Worm (Caenorhabditis elegans) whole organism, L4 larva: ENCODE measurements around the gene T15B12.1.
A peak's percentile ranks its signal among the peaks of the same experiment; 100 is the strongest.

Source experiments
- F10B5.3 ChIP-seq: sonication (generic microtip); optimal IDR thresholded peaks from 2 replicates; lab custom pipeline; 2016; ENCODE audit warnings: mild to moderate bottlenecking, missing genetic modification characterization, missing compliant biosample characterization
- T20F7.1 ChIP-seq: fragments of 200-800 bp; sonication (Bioruptor generic); optimal IDR thresholded peaks from 2 replicates; lab custom pipeline; 2018; ENCODE audit warnings: mild to moderate bottlenecking, missing genetic modification characterization, missing compliant biosample characterization
- Y105C5A.15 ChIP-seq: fragments of 200-800 bp; sonication (Bioruptor generic); IDR thresholded peaks from 2 replicates; pipeline ENCODE4 v1.3.6; 2022; ENCODE audit warnings: missing genetic modification characterization, missing compliant biosample characterization
- Y48G9A.11 ChIP-seq: fragments of 200-800 bp; sonication (Bioruptor generic); IDR thresholded peaks from 2 replicates; pipeline ENCODE4 v1.3.6; 2022; ENCODE audit warnings: missing genetic modification reagents, missing genetic modification characterization, missing compliant biosample characterization
- ZK337.2 ChIP-seq: fragments of 200-800 bp; sonication (Bioruptor generic); IDR thresholded peaks from 2 replicates; pipeline ENCODE4 v1.3.6; 2022; ENCODE audit warnings: missing genetic modification reagents, missing genetic modification characterization, missing compliant biosample characterization
- ama-1 ChIP-seq: fragments of 150-350 bp; optimal IDR thresholded peaks from 2 replicates; lab custom pipeline; 2014; ENCODE audit warnings: inconsistent platforms, mixed read lengths
- daf-16 ChIP-seq, 3 experiments: sonication (generic microtip); optimal IDR thresholded peaks; 2 replicates each; lab custom pipeline; 2016 to 2017; ENCODE audit warnings: missing genetic modification characterization in 3 of 3, missing genetic modification reagents in 3 of 3, mild to moderate bottlenecking in 2 of 3, missing compliant biosample characterization in 2 of 3, missing biosample characterization in 1 of 3, moderate library complexity in 1 of 3
- daf-19 ChIP-seq: fragments of 200-800 bp; sonication (Bioruptor generic); conservative IDR thresholded peaks from 2 replicates; pipeline ENCODE4 v1.3.6; 2022; ENCODE audit warnings: missing genetic modification characterization, missing compliant biosample characterization
- dmd-8 ChIP-seq: fragments of 200-800 bp; sonication (Bioruptor generic); IDR thresholded peaks from 2 replicates; pipeline ENCODE4 v1.3.6; 2022; ENCODE audit warnings: missing genetic modification characterization, missing compliant biosample characterization
- dmd-9 ChIP-seq: fragments of 200-800 bp; sonication (Bioruptor generic); IDR thresholded peaks from 2 replicates; pipeline ENCODE4 v1.3.6; 2022; ENCODE audit warnings: missing genetic modification reagents, missing genetic modification characterization, missing compliant biosample characterization
- fkh-10 ChIP-seq: fragments of 150-350 bp; optimal IDR thresholded peaks from 2 replicates; lab custom pipeline; 2014; ENCODE audit warnings: missing biosample characterization, missing genetic modification reagents, missing genetic modification characterization
- fos-1 ChIP-seq: fragments of 150-350 bp; optimal IDR thresholded peaks from 2 replicates; lab custom pipeline; 2014; ENCODE audit warnings: missing biosample characterization, missing genetic modification characterization
- gei-8 ChIP-seq: fragments of 200-800 bp; sonication (Bioruptor generic); optimal IDR thresholded peaks from 2 replicates; lab custom pipeline; 2018; ENCODE audit warnings: mild to moderate bottlenecking, missing genetic modification characterization, missing compliant biosample characterization
- hlh-11 ChIP-seq: fragments of 200-800 bp; sonication (Bioruptor generic); optimal IDR thresholded peaks from 2 replicates; lab custom pipeline; 2018; ENCODE audit warnings: mild to moderate bottlenecking, missing genetic modification characterization, missing compliant biosample characterization
- hlh-30 ChIP-seq: sonication (generic microtip); optimal IDR thresholded peaks from 2 replicates; lab custom pipeline; 2017; ENCODE audit warnings: antibody characterized with exemption, mild to moderate bottlenecking, missing genetic modification characterization, missing compliant biosample characterization; ENCODE audit not compliant: insufficient read depth
- hmg-1.1 ChIP-seq: fragments of 200-800 bp; sonication (Bioruptor generic); IDR thresholded peaks from 2 replicates; pipeline ENCODE4 v1.3.6; 2022; ENCODE audit warnings: missing genetic modification reagents, missing genetic modification characterization, missing compliant biosample characterization
- lin-1 ChIP-seq: fragments of 200-800 bp; sonication (Bioruptor generic); IDR thresholded peaks from 2 replicates; pipeline ENCODE4 v1.3.6; 2022; ENCODE audit warnings: missing genetic modification reagents, missing genetic modification characterization, missing compliant biosample characterization
- lin-13 ChIP-seq: fragments of 150-350 bp; optimal IDR thresholded peaks from 2 replicates; lab custom pipeline; 2014; ENCODE audit warnings: missing biosample characterization, missing genetic modification reagents, missing genetic modification characterization
- lin-15B ChIP-seq: fragments of 150-350 bp; sonication (generic microtip); optimal IDR thresholded peaks from 3 replicates; lab custom pipeline; 2014; ENCODE audit warnings: missing biosample characterization, missing genetic modification characterization
- lin-29 ChIP-seq: fragments of 200-800 bp; sonication (Bioruptor generic); IDR thresholded peaks from 2 replicates; pipeline ENCODE4 v1.3.6; 2022; ENCODE audit warnings: missing genetic modification reagents, missing genetic modification characterization, missing compliant biosample characterization
- lin-38 ChIP-seq: fragments of 200-800 bp; sonication (Bioruptor generic); IDR thresholded peaks from 2 replicates; pipeline ENCODE4 v1.3.6; 2022; ENCODE audit warnings: missing genetic modification reagents, missing genetic modification characterization, missing compliant biosample characterization
- lin-39 ChIP-seq: fragments of 150-350 bp; optimal IDR thresholded peaks from 2 replicates; lab custom pipeline; 2014; ENCODE audit warnings: missing biosample characterization, missing genetic modification reagents, missing genetic modification characterization
- lsy-2 ChIP-seq, 2 experiments: fragments of 150-350 bp in 1 of 2; sonication (generic microtip) in 1 of 2; optimal IDR thresholded peaks; 2 replicates each; lab custom pipeline; 2014 to 2017; ENCODE audit warnings: missing biosample characterization in 2 of 2, missing genetic modification characterization in 2 of 2
- madf-5 ChIP-seq, 2 experiments: fragments of 200-800 bp; sonication (Bioruptor generic); IDR thresholded peaks; 2 replicates each; pipeline ENCODE4 v1.3.6; 2022; ENCODE audit warnings: missing compliant biosample characterization in 2 of 2, missing genetic modification characterization in 2 of 2
- mep-1 ChIP-seq: fragments of 150-350 bp; sonication (generic microtip); optimal IDR thresholded peaks from 3 replicates; lab custom pipeline; 2014; ENCODE audit warnings: missing biosample characterization, missing genetic modification characterization
- nhr-102 ChIP-seq: sonication (generic microtip); optimal IDR thresholded peaks from 2 replicates; lab custom pipeline; 2016; ENCODE audit warnings: mild to moderate bottlenecking, missing genetic modification characterization, moderate library complexity, missing compliant biosample characterization
- nhr-28 ChIP-seq: fragments of 150-350 bp; optimal IDR thresholded peaks from 2 replicates; lab custom pipeline; 2014; ENCODE audit warnings: missing biosample characterization, missing genetic modification characterization
- nhr-41 ChIP-seq: fragments of 200-800 bp; sonication (Bioruptor generic); IDR thresholded peaks from 2 replicates; pipeline ENCODE4 v1.3.6; 2022; ENCODE audit warnings: missing genetic modification reagents, missing genetic modification characterization, missing compliant biosample characterization
- nhr-77 ChIP-seq: fragments of 150-350 bp; optimal IDR thresholded peaks from 2 replicates; lab custom pipeline; 2014; ENCODE audit warnings: missing biosample characterization, missing genetic modification characterization
- php-3 ChIP-seq: fragments of 200-800 bp; sonication (Bioruptor generic); IDR thresholded peaks from 2 replicates; pipeline ENCODE4 v1.3.6; 2022; ENCODE audit warnings: missing genetic modification reagents, missing genetic modification characterization, missing compliant biosample characterization
- pqm-1 ChIP-seq: sonication (generic microtip); optimal IDR thresholded peaks from 2 replicates; lab custom pipeline; 2017; ENCODE audit warnings: missing biosample characterization, missing genetic modification characterization
- rbr-2 ChIP-seq: sonication (generic microtip); optimal IDR thresholded peaks from 2 replicates; lab custom pipeline; 2016; ENCODE audit warnings: missing genotype, missing genetic modification characterization, missing compliant biosample characterization
- saeg-2 ChIP-seq: fragments of 200-800 bp; sonication (Bioruptor generic); IDR thresholded peaks from 2 replicates; pipeline ENCODE4 v1.3.6; 2022; ENCODE audit warnings: missing genetic modification reagents, missing genetic modification characterization, missing compliant biosample characterization
- spr-3 ChIP-seq: fragments of 200-800 bp; sonication (Bioruptor generic); optimal IDR thresholded peaks from 2 replicates; lab custom pipeline; 2018; ENCODE audit warnings: mild to moderate bottlenecking, missing genetic modification characterization, missing compliant biosample characterization
- tra-1 ChIP-seq: fragments of 200-800 bp; sonication (Bioruptor generic); IDR thresholded peaks from 2 replicates; pipeline ENCODE4 v1.3.6; 2022; ENCODE audit warnings: missing genetic modification reagents, missing genetic modification characterization, missing compliant biosample characterization
- unc-130 ChIP-seq: sonication (generic microtip); optimal IDR thresholded peaks from 2 replicates; lab custom pipeline; 2016; ENCODE audit warnings: missing genetic modification reagents, missing genetic modification characterization, missing compliant biosample characterization
- unc-62 ChIP-seq, 3 experiments: fragments of 150-350 bp in 1 of 3; sonication (generic microtip); optimal IDR thresholded peaks in 2 of 3; peaks in 1 of 3; 1 replicate in 1 of 3; 2 replicates in 2 of 3; lab custom pipeline; 2014 to 2017; ENCODE audit warnings: missing biosample characterization in 3 of 3, missing genetic modification characterization in 3 of 3, missing genetic modification reagents in 3 of 3, missing genotype in 1 of 3
- zfp-3 ChIP-seq: fragments of 200-800 bp; sonication (Bioruptor generic); conservative IDR thresholded peaks from 2 replicates; pipeline ENCODE4 v1.3.6; 2022; ENCODE audit warnings: missing genetic modification reagents, missing genetic modification characterization, missing compliant biosample characterization
- zip-11 ChIP-seq: fragments of 200-800 bp; sonication (Bioruptor generic); IDR thresholded peaks from 2 replicates; pipeline ENCODE4 v1.3.6; 2022; ENCODE audit warnings: missing genetic modification characterization, missing compliant biosample characterization
- zip-2 ChIP-seq: fragments of 150-350 bp; optimal IDR thresholded peaks from 2 replicates; lab custom pipeline; 2014; ENCODE audit warnings: missing biosample characterization, missing genetic modification characterization
- ztf-7 ChIP-seq: fragments of 150-350 bp; optimal IDR thresholded peaks from 2 replicates; lab custom pipeline; 2014; ENCODE audit warnings: missing biosample characterization, missing genetic modification characterization

Gene T15B12.1

ce11 chrIII:5277740-5278139 is 10.2 kb upstream of the T15B12.1 start, which contains the start of gene clk-1 (continued):
- TF ChIP-seq pqm-1 (tag; lab: Kevin White, UChicago): no peak
- no peak for TF ChIP-seq dmd-9 (GFP tag; lab: Robert Waterston, UW)
- no peak for TF ChIP-seq nhr-77 (tag; lab: Kevin White, UChicago)
- TF ChIP-seq lsy-2 (tag; optimal IDR thresholded peaks at IDR 0.05; lab: Kevin White, UChicago): no peak
- TF ChIP-seq nhr-102 (tag; lab: Kevin White, UChicago): peak; percentile 13
- TF ChIP-seq fkh-10: no peak
- TF ChIP-seq fos-1 (tag; lab: Kevin White, UChicago): no peak
- no peak for TF ChIP-seq gei-8
- no peak for TF ChIP-seq dmd-8 (GFP tag; lab: Robert Waterston, UW)
- no peak for TF ChIP-seq zip-11 (GFP tag; lab: Robert Waterston, UW)
- no peak for TF ChIP-seq nhr-28 (tag; lab: Kevin White, UChicago)
- no peak for TF ChIP-seq lin-39
- TF ChIP-seq T20F7.1 (GFP tag; lab: Kevin White, UChicago): no peak
- TF ChIP-seq Y48G9A.11 (GFP tag; lab: Robert Waterston, UW): 0 out of 2 replicates have a peak, but pooled peaks have one; percentile 7
- TF ChIP-seq lin-13 (GFP tag; lab: Kevin White, UChicago): no peak
- no peak for TF ChIP-seq zfp-3 (GFP tag; lab: Robert Waterston, UW)
- no peak for TF ChIP-seq daf-19 (GFP tag; lab: Robert Waterston, UW)
- no peak for TF ChIP-seq hlh-11
- no peak for TF ChIP-seq zip-2
- TF ChIP-seq lin-15B (tag; lab: Kevin White, UChicago): no peak
- TF ChIP-seq ZK337.2 (GFP tag; lab: Robert Waterston, UW): no peak
- peak in 1 of 2 experiments; percentile 24 for TF ChIP-seq unc-62 (GFP tag; optimal IDR thresholded peaks at IDR 0.05 in 1 of 2; lab: Kevin White, UChicago)
- no peak for TF ChIP-seq unc-62 (tag; optimal IDR thresholded peaks at IDR 0.05; lab: Kevin White, UChicago)
- TF ChIP-seq madf-5 (GFP tag; IDR thresholded peaks at IDR 0.05; lab: Robert Waterston, UW): no peak
- no peak for TF ChIP-seq hlh-30 (tag; lab: Kevin White, UChicago)
- TF ChIP-seq lin-1 (GFP tag; lab: Robert Waterston, UW): no peak
- TF ChIP-seq lin-38 (GFP tag; lab: Robert Waterston, UW): no peak
- TF ChIP-seq F10B5.3: no peak
- TF ChIP-seq nhr-41 (GFP tag; lab: Robert Waterston, UW): no peak
- no peak for TF ChIP-seq php-3 (GFP tag; lab: Robert Waterston, UW)
- TF ChIP-seq saeg-2: no peak
- no peak for TF ChIP-seq unc-130 (GFP tag; lab: Kevin White, UChicago)
- TF ChIP-seq Y105C5A.15: 0 out of 2 replicates have a peak, but pooled peaks have one; percentile 12

- TF ChIP-seq daf-16 (GFP tag; optimal IDR thresholded peaks at IDR 0.05; lab: Kevin White, UChicago) (no peak), daf-16 (tag; optimal IDR thresholded peaks at IDR 0.05; lab: Kevin White, UChicago) (no peak), spr-3 (GFP tag; lab: Kevin White, UChicago) (no peak), lsy-2 (tag; optimal IDR thresholded peaks at IDR 0.05; lab: Kevin White, UChicago) (peak in 1 of 2 experiments; percentile 64), tra-1 (0 out of 2 replicates have a peak, but pooled peaks have one; percentile 29), ztf-7 (no peak), lin-29 (GFP tag; lab: Robert Waterston, UW) (no peak), ama-1 (lab: Kevin White, UChicago) (no peak), rbr-2 (tag; lab: Kevin White, UChicago) (peak; percentile 11), mep-1 (peak; percentile 12), unc-130 (GFP tag; lab: Kevin White, UChicago) (no peak), hmg-1.1 (GFP tag; lab: Robert Waterston, UW) (0 out of 2 replicates have a peak, but pooled peaks have one; percentile 9), hlh-30 (tag; lab: Kevin White, UChicago) (no peak)
Measured at ce11 chrIII:5280228-5280627, 7.7 kb upstream of the T15B12.1 start.
